Worm (Caenorhabditis elegans): ENCODE results near the gene C07E3.10.

DNA sequence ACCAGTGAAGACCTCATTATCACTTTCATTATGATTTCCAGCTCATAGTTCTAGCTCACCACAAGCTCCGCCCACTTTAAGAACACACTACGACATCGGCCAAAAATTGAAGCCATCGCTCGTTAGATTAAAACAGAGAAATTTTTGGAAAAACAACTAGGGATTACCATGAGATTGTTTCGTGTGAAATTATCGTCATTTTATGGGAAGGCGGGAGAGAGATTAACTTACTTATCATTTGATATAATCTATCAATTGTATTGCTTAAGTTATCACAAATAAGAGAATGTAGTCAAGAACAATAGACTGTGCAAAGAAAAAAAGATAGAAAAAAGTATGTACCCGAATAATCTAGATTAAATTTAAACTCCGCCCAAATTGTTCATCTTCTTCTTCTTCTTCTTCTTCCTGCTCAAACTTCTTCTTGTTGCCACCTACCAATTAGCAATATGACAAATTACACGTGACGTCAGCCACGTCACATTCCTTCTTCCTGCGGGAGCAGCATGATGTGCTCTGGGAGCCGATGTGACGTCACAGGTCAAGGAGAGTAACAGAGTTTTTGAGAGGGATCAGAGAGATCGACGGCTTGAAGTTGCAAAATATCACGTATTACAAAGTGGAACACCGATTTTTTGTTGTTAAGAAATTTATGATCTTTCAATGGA is 46.0 kb upstream of the C07E3.10 start, which contains the start of gene nep-26:
- TF ChIP-seq nhr-12 (tag; optimal IDR thresholded peaks at IDR 0.05) (no peak), lin-39 (tag; optimal IDR thresholded peaks at IDR 0.05) (no peak), fos-1 (tag; optimal IDR thresholded peaks at IDR 0.05) (no peak), aly-2 (tag; optimal IDR thresholded peaks at IDR 0.05) (no peak), lsy-2 (tag; optimal IDR thresholded peaks at IDR 0.05) (peak in 1 of 2 experiments; percentile 66)
